Worm (Caenorhabditis elegans) whole organism, L4 larva: Measurements from ENCODE around the gene clec-75.
"Not testable (repeated sequence)": the region's sequence is repeated elsewhere in the genome, so short reads cannot be mapped to it uniquely, and the experiment has no call there.

Source experiments
- R02D3.7 ChIP-seq: fragments of 150-350 bp; sonication (generic microtip); optimal IDR thresholded peaks from 3 replicates; lab custom pipeline; 2014; ENCODE audit warnings: missing biosample characterization, missing genetic modification characterization
- T26A8.4 ChIP-seq: fragments of 200-800 bp; sonication (Bioruptor generic); IDR thresholded peaks from 2 replicates; pipeline ENCODE4 v1.3.6; 2022; ENCODE audit warnings: missing genetic modification characterization, missing compliant biosample characterization
- Y48G9A.11 ChIP-seq: fragments of 200-800 bp; sonication (Bioruptor generic); IDR thresholded peaks from 2 replicates; pipeline ENCODE4 v1.3.6; 2022; ENCODE audit warnings: missing genetic modification reagents, missing genetic modification characterization, missing compliant biosample characterization
- Y5F2A.4 ChIP-seq: fragments of 200-800 bp; sonication (Bioruptor generic); optimal IDR thresholded peaks from 2 replicates; lab custom pipeline; 2018; ENCODE audit warnings: mild to moderate bottlenecking, missing genetic modification characterization, missing compliant biosample characterization
- aha-1 ChIP-seq: fragments of 150-350 bp; peaks from one replicate; lab custom pipeline; 2014; ENCODE audit warnings: missing biosample characterization, missing genetic modification characterization
- aly-2 ChIP-seq: sonication (generic microtip); optimal IDR thresholded peaks from 2 replicates; lab custom pipeline; 2018; ENCODE audit warnings: missing biosample characterization, missing genetic modification characterization
- ceh-20 ChIP-seq: fragments of 200-800 bp; sonication (Bioruptor generic); IDR thresholded peaks from 2 replicates; pipeline ENCODE4 v1.3.6; 2022; ENCODE audit warnings: missing genetic modification reagents, missing genetic modification characterization, missing compliant biosample characterization
- ceh-28 ChIP-seq: fragments of 150-350 bp; optimal IDR thresholded peaks from 2 replicates; lab custom pipeline; 2014; ENCODE audit warnings: missing biosample characterization, missing genetic modification reagents, missing genetic modification characterization
- ceh-32 ChIP-seq: sonication (generic microtip); optimal IDR thresholded peaks from 2 replicates; lab custom pipeline; 2016; ENCODE audit warnings: mild to moderate bottlenecking, missing genetic modification characterization, missing compliant biosample characterization; ENCODE audit not compliant: poor library complexity
- ceh-62 ChIP-seq: sonication (generic microtip); optimal IDR thresholded peaks from 2 replicates; lab custom pipeline; 2017; ENCODE audit warnings: missing biosample characterization, missing genetic modification characterization
- ces-1 ChIP-seq: fragments of 150-350 bp; sonication (generic microtip); optimal IDR thresholded peaks from 4 replicates; lab custom pipeline; 2014; ENCODE audit warnings: missing biosample characterization, missing genetic modification reagents, missing genetic modification characterization
- ctbp-1 ChIP-seq: fragments of 200-800 bp; sonication (Bioruptor generic); IDR thresholded peaks from 2 replicates; pipeline ENCODE4 v1.3.6; 2022; ENCODE audit warnings: missing genetic modification reagents, missing genetic modification characterization, missing compliant biosample characterization
- daf-16 ChIP-seq, 3 experiments: sonication (generic microtip); optimal IDR thresholded peaks; 2 replicates each; lab custom pipeline; 2016 to 2017; ENCODE audit warnings: missing genetic modification characterization in 3 of 3, missing genetic modification reagents in 3 of 3, mild to moderate bottlenecking in 2 of 3, missing compliant biosample characterization in 2 of 3, missing biosample characterization in 1 of 3, moderate library complexity in 1 of 3
- daf-19 ChIP-seq: fragments of 200-800 bp; sonication (Bioruptor generic); conservative IDR thresholded peaks from 2 replicates; pipeline ENCODE4 v1.3.6; 2022; ENCODE audit warnings: missing genetic modification characterization, missing compliant biosample characterization
- dmd-6 ChIP-seq: fragments of 200-800 bp; sonication (Bioruptor generic); IDR thresholded peaks from 2 replicates; pipeline ENCODE4 v1.3.6; 2022; ENCODE audit warnings: missing genetic modification reagents, missing genetic modification characterization, missing compliant biosample characterization
- dmd-8 ChIP-seq: fragments of 200-800 bp; sonication (Bioruptor generic); IDR thresholded peaks from 2 replicates; pipeline ENCODE4 v1.3.6; 2022; ENCODE audit warnings: missing genetic modification characterization, missing compliant biosample characterization
- dpl-1 ChIP-seq: fragments of 150-350 bp; optimal IDR thresholded peaks from 2 replicates; lab custom pipeline; 2014; ENCODE audit warnings: missing biosample characterization, missing genetic modification reagents, missing genetic modification characterization
- dve-1 ChIP-seq: sonication (generic microtip); optimal IDR thresholded peaks from 2 replicates; lab custom pipeline; 2017; ENCODE audit warnings: antibody characterized with exemption, mild to moderate bottlenecking, missing genetic modification characterization, missing compliant biosample characterization; ENCODE audit not compliant: insufficient read depth
- egl-27 ChIP-seq: sonication (generic microtip); optimal IDR thresholded peaks from 3 replicates; lab custom pipeline; 2017; ENCODE audit warnings: missing biosample characterization, missing genetic modification reagents, missing genetic modification characterization
- gei-8 ChIP-seq: fragments of 200-800 bp; sonication (Bioruptor generic); optimal IDR thresholded peaks from 2 replicates; lab custom pipeline; 2018; ENCODE audit warnings: mild to moderate bottlenecking, missing genetic modification characterization, missing compliant biosample characterization
- hlh-11 ChIP-seq: fragments of 200-800 bp; sonication (Bioruptor generic); optimal IDR thresholded peaks from 2 replicates; lab custom pipeline; 2018; ENCODE audit warnings: mild to moderate bottlenecking, missing genetic modification characterization, missing compliant biosample characterization
- madf-5 ChIP-seq, 2 experiments: fragments of 200-800 bp; sonication (Bioruptor generic); IDR thresholded peaks; 2 replicates each; pipeline ENCODE4 v1.3.6; 2022; ENCODE audit warnings: missing compliant biosample characterization in 2 of 2, missing genetic modification characterization in 2 of 2
- mdt-29 ChIP-seq: fragments of 200-800 bp; sonication (Bioruptor generic); IDR thresholded peaks from 2 replicates; pipeline ENCODE4 v1.3.6; 2022; ENCODE audit warnings: missing genetic modification reagents, missing genetic modification characterization, missing compliant biosample characterization
- mep-1 ChIP-seq: fragments of 150-350 bp; sonication (generic microtip); optimal IDR thresholded peaks from 3 replicates; lab custom pipeline; 2014; ENCODE audit warnings: missing biosample characterization, missing genetic modification characterization
- nhr-28 ChIP-seq: fragments of 150-350 bp; optimal IDR thresholded peaks from 2 replicates; lab custom pipeline; 2014; ENCODE audit warnings: missing biosample characterization, missing genetic modification characterization
- nhr-6 ChIP-seq: fragments of 150-350 bp; optimal IDR thresholded peaks from 2 replicates; lab custom pipeline; 2014; ENCODE audit warnings: missing biosample characterization, missing genetic modification characterization
- nhr-76 ChIP-seq: fragments of 150-350 bp; optimal IDR thresholded peaks from 2 replicates; lab custom pipeline; 2014; ENCODE audit warnings: missing biosample characterization, missing genetic modification characterization
- php-3 ChIP-seq: fragments of 200-800 bp; sonication (Bioruptor generic); IDR thresholded peaks from 2 replicates; pipeline ENCODE4 v1.3.6; 2022; ENCODE audit warnings: missing genetic modification reagents, missing genetic modification characterization, missing compliant biosample characterization
- pqm-1 ChIP-seq: sonication (generic microtip); optimal IDR thresholded peaks from 2 replicates; lab custom pipeline; 2017; ENCODE audit warnings: missing biosample characterization, missing genetic modification characterization
- saeg-2 ChIP-seq: fragments of 200-800 bp; sonication (Bioruptor generic); IDR thresholded peaks from 2 replicates; pipeline ENCODE4 v1.3.6; 2022; ENCODE audit warnings: missing genetic modification reagents, missing genetic modification characterization, missing compliant biosample characterization
- snpc-1.2 ChIP-seq: fragments of 200-800 bp; sonication (Bioruptor generic); IDR thresholded peaks from 2 replicates; pipeline ENCODE4 v1.3.6; 2022; ENCODE audit warnings: missing genetic modification reagents, missing genetic modification characterization, missing compliant biosample characterization
- snpc-4 ChIP-seq: fragments of 150-350 bp; optimal IDR thresholded peaks from 2 replicates; lab custom pipeline; 2014; ENCODE audit warnings: missing biosample characterization, missing genetic modification characterization
- spr-1 ChIP-seq: sonication (generic microtip); optimal IDR thresholded peaks from 2 replicates; lab custom pipeline; 2016; ENCODE audit warnings: mild to moderate bottlenecking, missing genetic modification characterization, missing compliant biosample characterization
- tra-1 ChIP-seq: fragments of 200-800 bp; sonication (Bioruptor generic); IDR thresholded peaks from 2 replicates; pipeline ENCODE4 v1.3.6; 2022; ENCODE audit warnings: missing genetic modification reagents, missing genetic modification characterization, missing compliant biosample characterization
- zip-11 ChIP-seq: fragments of 200-800 bp; sonication (Bioruptor generic); IDR thresholded peaks from 2 replicates; pipeline ENCODE4 v1.3.6; 2022; ENCODE audit warnings: missing genetic modification characterization, missing compliant biosample characterization
- zip-2 ChIP-seq: fragments of 150-350 bp; optimal IDR thresholded peaks from 2 replicates; lab custom pipeline; 2014; ENCODE audit warnings: missing biosample characterization, missing genetic modification characterization

Gene clec-75

ce11 chrIV:3960396-3960795, at the start of gene clec-75:
clec-75 (plus strand) TSS chrIV:3960734.
- TF ChIP-seq R02D3.7 (tag; lab: Kevin White, UChicago) = no peak
- TF ChIP-seq T26A8.4 (GFP tag; lab: Robert Waterston, UW) = no peak
- TF ChIP-seq ces-1 (GFP tag; lab: Kevin White, UChicago) = no peak
- TF ChIP-seq ceh-20 (GFP tag; lab: Robert Waterston, UW) = no peak
- no peak for TF ChIP-seq gei-8 (GFP tag; lab: Kevin White, UChicago)
- no peak for TF ChIP-seq daf-16 (GFP tag; optimal IDR thresholded peaks at IDR 0.05; lab: Kevin White, UChicago)
- TF ChIP-seq daf-16 (tag; optimal IDR thresholded peaks at IDR 0.05; lab: Kevin White, UChicago) = peak; percentile 67
- peak; percentile 43 for TF ChIP-seq nhr-28 (tag; lab: Kevin White, UChicago)
- no peak for TF ChIP-seq mdt-29 (GFP tag; lab: Robert Waterston, UW)
- peak; percentile 73 for TF ChIP-seq pqm-1 (tag; lab: Kevin White, UChicago)
- TF ChIP-seq dmd-6 (GFP tag; lab: Robert Waterston, UW) = peak; percentile 29; the same call in 1 of the 2 replicates
- no peak for TF ChIP-seq saeg-2 (GFP tag; lab: Robert Waterston, UW)
- TF ChIP-seq snpc-1.2 (GFP tag; lab: Robert Waterston, UW) = no peak
- TF ChIP-seq aha-1 (tag; lab: Kevin White, UChicago) = no peak
- TF ChIP-seq madf-5 (GFP tag; IDR thresholded peaks at IDR 0.05; lab: Robert Waterston, UW) = no peak
- TF ChIP-seq tra-1 = no peak
- no peak for TF ChIP-seq ceh-62

- TF ChIP-seq snpc-4 (tag; lab: Kevin White, UChicago); spr-1; hlh-11 (tag; lab: Kevin White, UChicago): not testable (repeated sequence)
These were observed 48.7 kb upstream of the clec-75 start, which contains the start of gene F56D6.18 for ce11 chrIV:3911848-3912247. F56D6.18 (minus strand) TSS chrIV:3911948.

- TF ChIP-seq dmd-6 (GFP tag; lab: Robert Waterston, UW) (no peak), ceh-62 (no peak), ctbp-1 (no peak)
These were observed 47.9 kb upstream of the clec-75 start, which contains the start of gene F56D6.20 for ce11 chrIV:3912598-3912997. F56D6.20 (plus strand) TSS chrIV:3912898.

- TF ChIP-seq nhr-6 (tag; lab: Kevin White, UChicago) (no peak), zip-11 (GFP tag; lab: Robert Waterston, UW) (no peak), mdt-29 (GFP tag; lab: Robert Waterston, UW) (no peak), Y5F2A.4 (GFP tag; lab: Kevin White, UChicago) (no peak), egl-27 (tag; lab: Kevin White, UChicago) (no peak), php-3 (GFP tag; lab: Robert Waterston, UW) (no peak), dmd-8 (no peak), mep-1 (tag; lab: Kevin White, UChicago) (no peak), zip-2 (tag; lab: Kevin White, UChicago) (no peak), R02D3.7 (tag; lab: Kevin White, UChicago) (no peak), dve-1 (no peak), ces-1 (GFP tag; lab: Kevin White, UChicago) (no peak), daf-19 (GFP tag; lab: Robert Waterston, UW) (no peak), nhr-76 (tag; lab: Kevin White, UChicago) (no peak), dpl-1 (GFP tag; lab: Kevin White, UChicago) (no peak), Y48G9A.11 (GFP tag; lab: Robert Waterston, UW) (no peak), ceh-28 (tag; lab: Kevin White, UChicago) (no peak), aly-2 (tag; lab: Kevin White, UChicago) (no peak), ceh-32 (tag; lab: Kevin White, UChicago) (no peak)
These were observed 46.1 kb upstream of the clec-75 start, which contains the start of gene F56D6.19 for ce11 chrIV:3914462-3914861. F56D6.19 (plus strand) TSS chrIV:3914762.
